Fruit fly (Drosophila melanogaster) whole organism, embryonic: ENCODE results near the gene yrt.
A peak's percentile ranks its signal among the peaks of the same experiment; 100 is the strongest.

Experiments
- ATbp ChIP-seq: fragments of 200-800 bp; sonication (Bioruptor generic); optimal IDR thresholded peaks from 2 replicates; lab custom pipeline; 2017; ENCODE audit warnings: missing biosample characterization, mild to moderate bottlenecking, missing genetic modification characterization, missing genetic modification reagents
- Antp ChIP-seq: fragments of 200-800 bp; sonication (Bioruptor generic); optimal IDR thresholded peaks from 3 replicates; lab custom pipeline; 2016; ENCODE audit warnings: missing biosample characterization, missing genetic modification characterization
- Blimp-1 ChIP-seq: fragments of 200-800 bp; sonication (Bioruptor generic); optimal IDR thresholded peaks from 3 replicates; lab custom pipeline; 2018; ENCODE audit warnings: missing biosample characterization, missing genetic modification characterization, mild to moderate bottlenecking, moderate library complexity, missing genetic modification reagents
- CG10321 ChIP-seq: fragments of 200-800 bp; sonication (Bioruptor generic); IDR thresholded peaks from 2 replicates; pipeline ENCODE4 v1.3.6; 2022; ENCODE audit warnings: missing biosample characterization, missing genetic modification characterization
- CG11723 ChIP-seq: fragments of 200-800 bp; sonication (Bioruptor generic); optimal IDR thresholded peaks from 2 replicates; lab custom pipeline; 2017; ENCODE audit warnings: missing biosample characterization, mild to moderate bottlenecking, missing genetic modification characterization
- CG13296 ChIP-seq: fragments of 200-800 bp; sonication (Bioruptor generic); optimal IDR thresholded peaks from 3 replicates; lab custom pipeline; 2018; ENCODE audit warnings: missing biosample characterization, mild to moderate bottlenecking, missing genetic modification characterization
- CG14667 ChIP-seq: fragments of 200-800 bp; sonication (Bioruptor generic); IDR thresholded peaks from 2 replicates; pipeline ENCODE4 v1.3.6; 2022; ENCODE audit warnings: missing biosample characterization, missing genetic modification characterization
- CG1529 ChIP-seq: fragments of 200-800 bp; sonication (Bioruptor generic); optimal IDR thresholded peaks from 3 replicates; lab custom pipeline; 2018; ENCODE audit warnings: missing biosample characterization, missing genetic modification characterization
- CG15601 ChIP-seq: fragments of 200-800 bp; sonication (Bioruptor generic); optimal IDR thresholded peaks from 3 replicates; lab custom pipeline; 2019; ENCODE audit warnings: missing biosample characterization, mild to moderate bottlenecking, missing genetic modification characterization, moderate library complexity
- CG1603 ChIP-seq: fragments of 200-800 bp; sonication (Bioruptor generic); optimal IDR thresholded peaks from 2 replicates; lab custom pipeline; 2019; ENCODE audit warnings: missing biosample characterization, mild to moderate bottlenecking, missing genetic modification characterization, moderate library complexity
- CG18262 ChIP-seq: fragments of 200-800 bp; optimal IDR thresholded peaks from 3 replicates; lab custom pipeline; 2019; ENCODE audit warnings: missing biosample characterization, mild to moderate bottlenecking, missing genetic modification characterization, moderate library complexity
- CG18599 ChIP-seq: fragments of 200-800 bp; sonication (Bioruptor generic); optimal IDR thresholded peaks from 3 replicates; lab custom pipeline; 2017; ENCODE audit warnings: missing biosample characterization, missing genetic modification characterization, mild to moderate bottlenecking, moderate library complexity, missing genetic modification reagents
- CG18764 ChIP-seq: fragments of 200-800 bp; sonication (Bioruptor generic); optimal IDR thresholded peaks from 3 replicates; lab custom pipeline; 2016; ENCODE audit warnings: missing biosample characterization, missing genetic modification characterization
- CG2678 ChIP-seq: fragments of 200-800 bp; sonication (Bioruptor generic); optimal IDR thresholded peaks from 3 replicates; lab custom pipeline; 2019; ENCODE audit warnings: missing biosample characterization, mild to moderate bottlenecking, missing genetic modification characterization, moderate library complexity
- CG2712 ChIP-seq: fragments of 200-800 bp; optimal IDR thresholded peaks from 3 replicates; lab custom pipeline; 2019; ENCODE audit warnings: missing biosample characterization, mild to moderate bottlenecking, missing genetic modification characterization, moderate library complexity
- CG31224 ChIP-seq: fragments of 200-800 bp; sonication (Bioruptor generic); IDR thresholded peaks from 2 replicates; pipeline ENCODE4 v1.3.6; 2022; ENCODE audit warnings: missing biosample characterization, missing genetic modification characterization
- CG31365 ChIP-seq: fragments of 200-800 bp; sonication (Bioruptor generic); optimal IDR thresholded peaks from 2 replicates; lab custom pipeline; 2018; ENCODE audit warnings: missing biosample characterization, mild to moderate bottlenecking, missing genetic modification characterization
- CG31441 ChIP-seq: fragments of 200-800 bp; sonication (Bioruptor generic); IDR thresholded peaks from 2 replicates; pipeline ENCODE4 v1.3.6; 2022; ENCODE audit warnings: missing biosample characterization, missing genetic modification characterization
- CG33557 ChIP-seq: fragments of 200-800 bp; sonication (Bioruptor generic); optimal IDR thresholded peaks from 2 replicates; lab custom pipeline; 2019; ENCODE audit warnings: missing biosample characterization, mild to moderate bottlenecking, missing genetic modification characterization, moderate library complexity
- CG5953 ChIP-seq: fragments of 200-800 bp; sonication (Bioruptor generic); IDR thresholded peaks from 2 replicates; pipeline ENCODE4 v1.3.6; 2022; ENCODE audit warnings: missing biosample characterization, missing genetic modification characterization
- CG6654 ChIP-seq: fragments of 200-800 bp; sonication (Bioruptor generic); optimal IDR thresholded peaks from 2 replicates; lab custom pipeline; 2017; ENCODE audit warnings: missing biosample characterization, mild to moderate bottlenecking, missing genetic modification characterization
- CG8359 ChIP-seq: fragments of 200-800 bp; sonication (Bioruptor generic); optimal IDR thresholded peaks from 2 replicates; lab custom pipeline; 2017; ENCODE audit warnings: missing biosample characterization, mild to moderate bottlenecking, missing genetic modification characterization, borderline replicate concordance
- CG8924 ChIP-seq: fragments of 200-800 bp; optimal IDR thresholded peaks from 3 replicates; lab custom pipeline; 2019; ENCODE audit warnings: missing biosample characterization, mild to moderate bottlenecking, missing genetic modification characterization, moderate library complexity
- CHES-1-like ChIP-seq: fragments of 200-800 bp; sonication (Bioruptor generic); optimal IDR thresholded peaks from 2 replicates; lab custom pipeline; 2016; ENCODE audit warnings: missing biosample characterization, missing genetic modification characterization
- CoRest ChIP-seq: fragments of 200-800 bp; sonication (Bioruptor generic); optimal IDR thresholded peaks from 3 replicates; lab custom pipeline; 2018; ENCODE audit warnings: missing biosample characterization, mild to moderate bottlenecking, missing genetic modification characterization, moderate library complexity
- Eip74EF ChIP-seq, 2 experiments: fragments of 200-800 bp in 1 of 2; fragments of >200 bp in 1 of 2; sonication (Bioruptor generic) in 1 of 2; optimal IDR thresholded peaks; 2 replicates each; lab custom pipeline; 2017 to 2019; ENCODE audit warnings: missing biosample characterization in 2 of 2, missing genetic modification characterization in 2 of 2, mild to moderate bottlenecking in 1 of 2, moderate library complexity in 1 of 2
- Nf-YB ChIP-seq: fragments of 200-800 bp; sonication (Bioruptor generic); optimal IDR thresholded peaks from 3 replicates; lab custom pipeline; 2019; ENCODE audit warnings: missing biosample characterization, mild to moderate bottlenecking, missing genetic modification characterization, moderate library complexity
- NfI ChIP-seq: fragments of 200-800 bp; sonication (Bioruptor generic); optimal IDR thresholded peaks from 3 replicates; lab custom pipeline; 2018; ENCODE audit warnings: missing biosample characterization, mild to moderate bottlenecking, missing genetic modification characterization, moderate library complexity
- Ptx1 ChIP-seq: fragments of 200-800 bp; sonication (Bioruptor generic); IDR thresholded peaks from 2 replicates; pipeline ENCODE4 v1.3.6; 2022; ENCODE audit warnings: missing biosample characterization, missing genetic modification characterization
- Six4 ChIP-seq: fragments of 200-800 bp; sonication (Bioruptor generic); optimal IDR thresholded peaks from 2 replicates; lab custom pipeline; 2016; ENCODE audit warnings: missing biosample characterization, missing genetic modification characterization
- Sox102F ChIP-seq: fragments of 200-800 bp; sonication (Bioruptor generic); optimal IDR thresholded peaks from 2 replicates; lab custom pipeline; 2018; ENCODE audit warnings: missing biosample characterization, mild to moderate bottlenecking, missing genetic modification characterization, moderate library complexity
- chif ChIP-seq, 2 experiments: fragments of 200-800 bp; sonication (Bioruptor generic); optimal IDR thresholded peaks; 3 replicates each; lab custom pipeline; 2016; ENCODE audit warnings: missing biosample characterization in 2 of 2, missing genetic modification characterization in 2 of 2
- chm ChIP-seq: fragments of 200-800 bp; sonication (Bioruptor generic); IDR thresholded peaks from 2 replicates; pipeline ENCODE4 v1.3.6; 2022; ENCODE audit warnings: missing biosample characterization, missing genetic modification characterization
- ci ChIP-seq: fragments of 200-800 bp; sonication (Bioruptor generic); IDR thresholded peaks from 3 replicates; pipeline ENCODE4 v1.3.6; 2022; ENCODE audit warnings: missing biosample characterization, missing genetic modification characterization
- croc ChIP-seq: fragments of 200-800 bp; sonication (Bioruptor generic); conservative IDR thresholded peaks from 3 replicates; pipeline ENCODE4 v1.3.6; 2022; ENCODE audit warnings: missing biosample characterization, missing genetic modification characterization
- dpn ChIP-seq, 2 experiments: fragments of 200-800 bp; sonication (Bioruptor generic); optimal IDR thresholded peaks; 3 replicates each; lab custom pipeline; 2016; ENCODE audit warnings: missing biosample characterization in 2 of 2, missing genetic modification characterization in 2 of 2
- fd96Cb ChIP-seq: fragments of 200-800 bp; sonication (Bioruptor generic); optimal IDR thresholded peaks from 2 replicates; lab custom pipeline; 2018; ENCODE audit warnings: missing biosample characterization, mild to moderate bottlenecking, missing genetic modification characterization, moderate library complexity
- ftz-f1 ChIP-seq: fragments of 200-800 bp; sonication (Bioruptor generic); optimal IDR thresholded peaks from 2 replicates; lab custom pipeline; 2016; ENCODE audit warnings: missing biosample characterization, missing genetic modification characterization
- inv ChIP-seq: fragments of 200-800 bp; sonication (Bioruptor generic); IDR thresholded peaks from 2 replicates; pipeline ENCODE4 v1.3.6; 2022; ENCODE audit warnings: missing biosample characterization, missing genetic modification characterization; ENCODE audit not compliant: partially characterized antibody
- jing ChIP-seq: fragments of 200-800 bp; sonication (Bioruptor generic); optimal IDR thresholded peaks from 2 replicates; lab custom pipeline; 2018; ENCODE audit warnings: missing biosample characterization, mild to moderate bottlenecking, missing genetic modification characterization
- lola ChIP-seq, 3 experiments: fragments of >200 bp in 2 of 3; fragments of 200-800 bp in 1 of 3; sonication (Bioruptor generic) in 1 of 3; optimal IDR thresholded peaks; 2 replicates each; lab custom pipeline; 2017 to 2019; ENCODE audit warnings: missing biosample characterization in 3 of 3, missing genetic modification characterization in 3 of 3, mild to moderate bottlenecking in 1 of 3, moderate library complexity in 1 of 3
- nerfin-1 ChIP-seq: fragments of 200-800 bp; sonication (Bioruptor generic); optimal IDR thresholded peaks from 3 replicates; lab custom pipeline; 2019; ENCODE audit warnings: missing biosample characterization, mild to moderate bottlenecking, missing genetic modification characterization, moderate library complexity
- nmo ChIP-seq: fragments of 200-800 bp; sonication (Bioruptor generic); optimal IDR thresholded peaks from 2 replicates; lab custom pipeline; 2018; ENCODE audit warnings: missing biosample characterization, mild to moderate bottlenecking, missing genetic modification characterization, moderate library complexity
- row ChIP-seq: fragments of 200-800 bp; sonication (Bioruptor generic); IDR thresholded peaks from 3 replicates; pipeline ENCODE4 v1.3.6; 2022; ENCODE audit warnings: missing biosample characterization, missing genetic modification characterization
- slp2 ChIP-seq: fragments of 200-800 bp; sonication (Bioruptor generic); optimal IDR thresholded peaks from 2 replicates; lab custom pipeline; 2016; ENCODE audit warnings: missing biosample characterization, missing genetic modification characterization
- tap ChIP-seq: fragments of 200-800 bp; optimal IDR thresholded peaks from 3 replicates; lab custom pipeline; 2019; ENCODE audit warnings: missing biosample characterization, mild to moderate bottlenecking, missing genetic modification characterization, moderate library complexity
- tio ChIP-seq: fragments of 200-800 bp; sonication (Bioruptor generic); optimal IDR thresholded peaks from 2 replicates; lab custom pipeline; 2017; ENCODE audit warnings: missing biosample characterization, missing genetic modification characterization, inconsistent platforms
- trem ChIP-seq: fragments of 200-800 bp; optimal IDR thresholded peaks from 3 replicates; lab custom pipeline; 2019; ENCODE audit warnings: missing biosample characterization, mild to moderate bottlenecking, missing genetic modification characterization, moderate library complexity
- ttk ChIP-seq: fragments of 200-800 bp; sonication (Bioruptor generic); IDR thresholded peaks from 2 replicates; pipeline ENCODE4 v2.1.2; 2022; ENCODE audit warnings: missing biosample characterization, missing genetic modification characterization

The yrt gene

DNA sequence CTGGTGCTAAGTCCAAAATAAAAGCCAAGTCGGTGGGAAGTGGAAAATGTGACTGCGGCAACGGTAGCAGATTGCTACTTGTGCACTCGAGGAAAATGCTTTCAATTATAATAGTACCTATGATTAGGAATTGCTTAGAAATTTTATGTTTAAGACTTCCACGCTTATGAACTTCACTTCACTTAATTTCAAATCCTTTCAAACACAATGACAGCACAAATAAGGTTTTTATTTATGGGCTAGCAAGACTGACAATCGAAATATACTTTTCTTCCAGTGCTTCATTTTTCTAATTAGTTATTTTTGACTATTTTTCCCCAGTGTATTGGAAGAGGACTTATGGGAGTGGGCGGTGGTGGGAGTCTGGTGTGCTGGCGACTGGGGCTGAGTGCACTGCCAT is 13.6 kb upstream of the yrt start (continued):
- no peak for TF ChIP-seq CHES-1-like (GFP tag; lab: Kevin White, UChicago)
- peak; percentile 9 for TF ChIP-seq NfI (GFP tag; lab: Kevin White, UChicago)
- peak; percentile 80 for TF ChIP-seq CG18262 (tag; lab: Kevin White, UChicago)
- TF ChIP-seq Six4 = peak; percentile 4
- peak; percentile 28 for TF ChIP-seq CG1603 (tag; lab: Kevin White, UChicago)
- no peak for TF ChIP-seq slp2 (GFP tag; lab: Kevin White, UChicago)
- peak; percentile 22 for TF ChIP-seq CG8359 (GFP tag; lab: Kevin White, UChicago)
- TF ChIP-seq tio (GFP tag; lab: Kevin White, UChicago) = peak; percentile 13
- no peak for TF ChIP-seq CG31224
- peak; percentile 65 for TF ChIP-seq Sox102F (GFP tag; lab: Kevin White, UChicago)
- TF ChIP-seq chif (GFP tag; optimal IDR thresholded peaks at IDR 0.05; lab: Kevin White, UChicago) = peak in 1 of 2 experiments; percentile 43
- peak; percentile 9 for TF ChIP-seq CG18764
- no peak for TF ChIP-seq CG31365 (tag; lab: Kevin White, UChicago)
- peak; percentile 16 for TF ChIP-seq CG11723 (GFP tag; lab: Kevin White, UChicago)
- TF ChIP-seq CG2712 (tag; lab: Kevin White, UChicago) = peak; percentile 76
- peak; percentile 15 for TF ChIP-seq nerfin-1 (tag; lab: Kevin White, UChicago)
- TF ChIP-seq lola (GFP tag; optimal IDR thresholded peaks at IDR 0.05; lab: Kevin White, UChicago) = peak in 1 of 3 experiments; percentile 71
- 0 out of 3 replicates have a peak, but pooled peaks have one; percentile 36 for TF ChIP-seq ci
- TF ChIP-seq CG2678 (tag; lab: Kevin White, UChicago) = peak; percentile 65
- TF ChIP-seq jing = peak; percentile 25
- TF ChIP-seq fd96Cb (tag; lab: Kevin White, UChicago) = peak; percentile 60
- TF ChIP-seq chm (GFP tag; lab: Robert Waterston, UW) = 0 out of 2 replicates have a peak, but pooled peaks have one; percentile 43
- no peak for TF ChIP-seq ftz-f1 (GFP tag; lab: Kevin White, UChicago)
- TF ChIP-seq Antp (GFP tag; lab: Kevin White, UChicago) = no peak
- TF ChIP-seq CG13296 = no peak
- 0 out of 2 replicates have a peak, but pooled peaks have one; percentile 35 for TF ChIP-seq CG5953 (GFP tag; lab: Robert Waterston, UW)
- peak; percentile 29 for TF ChIP-seq trem (tag; lab: Kevin White, UChicago)
- TF ChIP-seq row = peak; percentile 49
- peak; percentile 75 for TF ChIP-seq Blimp-1 (GFP tag; lab: Kevin White, UChicago)
- TF ChIP-seq CoRest (tag; lab: Kevin White, UChicago) = peak; percentile 49
- peak; percentile 70 for TF ChIP-seq nmo (GFP tag; lab: Kevin White, UChicago)
- peak; percentile 38; the same call in 1 of the 2 replicates for TF ChIP-seq ttk (GFP tag; lab: Robert Waterston, UW)
- TF ChIP-seq CG14667 (GFP tag; lab: Robert Waterston, UW) = no peak
- TF ChIP-seq CG8924 = peak; percentile 41
- TF ChIP-seq dpn (GFP tag; optimal IDR thresholded peaks at IDR 0.05; lab: Kevin White, UChicago) = no peak
- TF ChIP-seq CG33557 (GFP tag; lab: Kevin White, UChicago) = peak; percentile 7
- no peak for TF ChIP-seq CG6654
- no peak for TF ChIP-seq Nf-YB (GFP tag; lab: Kevin White, UChicago)
- TF ChIP-seq CG15601 (tag; lab: Kevin White, UChicago) = peak; percentile 51
- TF ChIP-seq inv (GFP tag; lab: Robert Waterston, UW) = no peak
- peak; percentile 39 for TF ChIP-seq ATbp (GFP tag; lab: Kevin White, UChicago)
- peak; percentile 49 for TF ChIP-seq CG31441 (GFP tag; lab: Robert Waterston, UW)
- 0 out of 2 replicates have a peak, but pooled peaks have one; percentile 42 for TF ChIP-seq Ptx1 (GFP tag; lab: Robert Waterston, UW)
- TF ChIP-seq CG10321 (GFP tag; lab: Robert Waterston, UW) = no peak
- TF ChIP-seq CG1529 = peak; percentile 29
- peak; percentile 26; the same call in 1 of the 3 replicates for TF ChIP-seq croc (GFP tag; lab: Robert Waterston, UW)
- TF ChIP-seq Eip74EF (GFP tag; optimal IDR thresholded peaks at IDR 0.05; lab: Kevin White, UChicago) = peak in 1 of 2 experiments; percentile 40
- no peak for TF ChIP-seq CG18599 (GFP tag; lab: Kevin White, UChicago)
- peak; percentile 9 for TF ChIP-seq tap (tag; lab: Kevin White, UChicago)
